Worm (Caenorhabditis elegans) whole organism, mixed stage, embryonic: ENCODE measurements around the gene F57A10.2.
A peak's percentile ranks its signal among the peaks of the same experiment; 100 is the strongest.
"Not testable (repeated sequence)": the region's sequence is repeated elsewhere in the genome, so short reads cannot be mapped to it uniquely, and the experiment has no call there.

Experiments used
- bed-3 ChIP-seq: fragments of 200-800 bp; sonication (Bioruptor generic); optimal IDR thresholded peaks from 3 replicates; lab custom pipeline; 2018; ENCODE audit warnings: mild to moderate bottlenecking, missing genetic modification characterization, moderate library complexity, missing compliant biosample characterization
- ceh-43 ChIP-seq: fragments of 200-800 bp; sonication (Bioruptor generic); optimal IDR thresholded peaks from 2 replicates; lab custom pipeline; 2018; ENCODE audit warnings: mild to moderate bottlenecking, missing genetic modification characterization, moderate library complexity, missing compliant biosample characterization
- ceh-83 ChIP-seq: fragments of 200-800 bp; sonication (Bioruptor generic); optimal IDR thresholded peaks from 2 replicates; lab custom pipeline; 2018; ENCODE audit warnings: mild to moderate bottlenecking, missing genetic modification characterization, missing compliant biosample characterization
- ces-1 ChIP-seq: fragments of 150-350 bp; optimal IDR thresholded peaks from 2 replicates; lab custom pipeline; 2014; ENCODE audit warnings: missing biosample characterization, missing genetic modification reagents, missing genetic modification characterization
- cnd-1 ChIP-seq: fragments of 200-800 bp; sonication (Bioruptor generic); optimal IDR thresholded peaks from 2 replicates; lab custom pipeline; 2018; ENCODE audit warnings: mild to moderate bottlenecking, missing genetic modification characterization, missing compliant biosample characterization
- drap-1 ChIP-seq: fragments of 200-800 bp; sonication (Bioruptor generic); optimal IDR thresholded peaks from 3 replicates; lab custom pipeline; 2018; ENCODE audit warnings: mild to moderate bottlenecking, missing genetic modification characterization, missing compliant biosample characterization
- elt-1 ChIP-seq: sonication (generic microtip); optimal IDR thresholded peaks from 2 replicates; lab custom pipeline; 2017; ENCODE audit warnings: missing genetic modification characterization, mild to moderate bottlenecking, missing compliant biosample characterization, antibody characterized with exemption, moderate library complexity, borderline replicate concordance; ENCODE audit not compliant: insufficient read depth
- elt-3 ChIP-seq: fragments of 150-350 bp; optimal IDR thresholded peaks from 2 replicates; lab custom pipeline; 2014; ENCODE audit warnings: missing biosample characterization, missing genetic modification characterization
- hlh-1 ChIP-seq: fragments of 150-350 bp; optimal IDR thresholded peaks from 2 replicates; lab custom pipeline; 2014; ENCODE audit warnings: missing biosample characterization, missing genetic modification reagents, missing genetic modification characterization
- lin-32 ChIP-seq: fragments of 200-800 bp; sonication (Bioruptor generic); optimal IDR thresholded peaks from 2 replicates; lab custom pipeline; 2018; ENCODE audit warnings: mild to moderate bottlenecking, missing genetic modification characterization, missing compliant biosample characterization
- lsy-2 ChIP-seq: fragments of 150-350 bp; optimal IDR thresholded peaks from 2 replicates; lab custom pipeline; 2014; ENCODE audit warnings: missing biosample characterization, missing genetic modification characterization
- mab-5 ChIP-seq: fragments of 150-350 bp; optimal IDR thresholded peaks from 2 replicates; lab custom pipeline; 2014; ENCODE audit warnings: missing biosample characterization, missing genetic modification characterization
- mls-2 ChIP-seq: sonication (generic microtip); optimal IDR thresholded peaks from 2 replicates; lab custom pipeline; 2016; ENCODE audit warnings: mild to moderate bottlenecking, missing genetic modification characterization, moderate library complexity, missing compliant biosample characterization
- nhr-2 ChIP-seq: fragments of 150-350 bp; optimal IDR thresholded peaks from 2 replicates; lab custom pipeline; 2014; ENCODE audit warnings: missing biosample characterization, missing genetic modification characterization
- nhr-76 ChIP-seq: sonication (generic microtip); optimal IDR thresholded peaks from 2 replicates; lab custom pipeline; 2017; ENCODE audit warnings: missing biosample characterization, missing genetic modification characterization
- snpc-4 ChIP-seq: fragments of 150-350 bp; optimal IDR thresholded peaks from 2 replicates; lab custom pipeline; 2014; ENCODE audit warnings: missing biosample characterization, missing genetic modification characterization
- sptf-1 ChIP-seq: sonication (generic microtip); optimal IDR thresholded peaks from 2 replicates; lab custom pipeline; 2017; ENCODE audit warnings: mild to moderate bottlenecking, missing genetic modification characterization, moderate library complexity, missing compliant biosample characterization
- unc-39 ChIP-seq: fragments of 150-350 bp; optimal IDR thresholded peaks from 2 replicates; lab custom pipeline; 2014; ENCODE audit warnings: missing biosample characterization, missing genetic modification characterization
- unc-62 ChIP-seq: fragments of 150-350 bp; optimal IDR thresholded peaks from 2 replicates; lab custom pipeline; 2014; ENCODE audit warnings: missing biosample characterization, missing genetic modification reagents, missing genetic modification characterization
- zip-8 ChIP-seq: fragments of 150-350 bp; optimal IDR thresholded peaks from 2 replicates; lab custom pipeline; 2014; ENCODE audit warnings: missing biosample characterization, missing genetic modification characterization
- ztf-11 ChIP-seq: fragments of 150-350 bp; optimal IDR thresholded peaks from 2 replicates; lab custom pipeline; 2014; ENCODE audit warnings: missing biosample characterization, missing genetic modification characterization

The F57A10.2 gene

DNA sequence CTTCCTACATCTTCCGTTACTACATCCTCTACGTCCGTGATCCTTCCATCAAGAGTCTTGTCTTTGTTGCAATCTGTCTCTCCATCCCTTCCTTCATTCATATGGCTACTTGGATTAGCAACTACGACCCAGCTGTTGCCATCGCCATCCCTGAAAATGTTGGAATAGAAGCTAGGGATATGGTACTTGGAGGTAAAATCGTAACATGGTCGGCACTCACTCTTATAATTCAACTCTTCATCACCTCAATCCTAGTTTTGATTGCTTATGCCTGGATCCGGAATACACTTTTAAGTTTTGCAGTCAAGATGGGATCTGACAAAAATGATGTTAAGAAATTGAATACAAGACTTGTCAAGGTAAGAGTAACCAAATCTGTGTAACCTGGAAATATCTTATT is 37.4 kb downstream of the F57A10.2 start, which contains the start of gene T26E4.18:
Gene T26E4.18, minus strand, starts transcription at position 101 of the 400 bp plus-strand sequence.
- TF ChIP-seq elt-3 (tag; lab: Kevin White, UChicago); cnd-1; nhr-76 (tag; lab: Kevin White, UChicago): not testable (repeated sequence)

DNA sequence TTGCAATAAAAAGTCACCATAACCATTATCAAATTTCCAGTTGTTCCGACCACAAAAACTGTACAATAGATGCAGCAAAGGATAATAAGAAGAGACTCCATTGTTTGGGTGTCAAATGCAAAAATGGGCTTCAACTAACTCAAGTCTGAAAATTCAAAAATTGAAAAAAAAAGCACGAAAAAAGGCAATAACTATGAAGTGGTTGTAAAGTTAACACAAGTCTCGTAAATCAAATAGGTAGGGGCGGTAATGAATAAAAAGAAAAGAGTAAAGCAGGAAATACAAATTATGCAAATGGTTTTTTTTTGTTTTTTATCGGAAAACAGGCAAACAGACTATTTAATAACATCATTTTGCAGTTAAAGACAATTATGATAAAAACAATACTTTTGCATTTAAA is 41.0 kb downstream of the F57A10.2 start, which contains the start of gene srsx-38:
Gene srsx-38, minus strand, starts transcription at position 101 of the 400 bp plus-strand sequence.
- not testable (repeated sequence) for TF ChIP-seq hlh-1, unc-39, lsy-2 (tag; lab: Kevin White, UChicago)

DNA sequence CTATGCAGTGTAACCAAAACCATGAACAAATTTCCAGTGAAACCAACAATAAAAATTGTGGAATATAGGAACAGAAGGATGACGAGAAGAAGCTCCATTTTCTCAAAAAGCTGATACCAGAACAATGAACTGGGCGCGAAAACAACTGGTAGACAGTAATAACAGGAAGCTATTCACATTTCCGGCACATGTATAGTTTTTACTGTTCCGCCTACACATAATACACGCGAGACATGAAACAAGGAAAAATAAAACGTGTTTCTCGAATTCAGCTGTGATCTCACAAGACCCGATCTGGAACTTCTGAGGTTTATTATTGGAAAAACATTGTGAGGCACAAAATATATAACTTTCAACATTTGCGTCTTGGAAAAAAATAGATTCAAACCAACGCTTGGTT is 43.2 kb downstream of the F57A10.2 start, which contains the start of gene srsx-36:
Gene srsx-36, minus strand, starts transcription at position 101 of the 400 bp plus-strand sequence.
- TF ChIP-seq nhr-76 (tag; lab: Kevin White, UChicago) (no peak), bed-3 (GFP tag; lab: Kevin White, UChicago) (no peak), ces-1 (GFP tag; lab: Kevin White, UChicago) (no peak), snpc-4 (tag; lab: Kevin White, UChicago) (no peak), ceh-43 (no peak), sptf-1 (no peak), mls-2 (tag; lab: Kevin White, UChicago) (no peak), drap-1 (GFP tag; lab: Kevin White, UChicago) (no peak), cnd-1 (no peak), ztf-11 (no peak), unc-39 (tag; lab: Kevin White, UChicago) (no peak), unc-62 (GFP tag; lab: Kevin White, UChicago) (no peak), lin-32 (GFP tag; lab: Kevin White, UChicago) (no peak), elt-1 (no peak), hlh-1 (tag; lab: Kevin White, UChicago) (no peak), lsy-2 (tag; lab: Kevin White, UChicago) (no peak)

DNA sequence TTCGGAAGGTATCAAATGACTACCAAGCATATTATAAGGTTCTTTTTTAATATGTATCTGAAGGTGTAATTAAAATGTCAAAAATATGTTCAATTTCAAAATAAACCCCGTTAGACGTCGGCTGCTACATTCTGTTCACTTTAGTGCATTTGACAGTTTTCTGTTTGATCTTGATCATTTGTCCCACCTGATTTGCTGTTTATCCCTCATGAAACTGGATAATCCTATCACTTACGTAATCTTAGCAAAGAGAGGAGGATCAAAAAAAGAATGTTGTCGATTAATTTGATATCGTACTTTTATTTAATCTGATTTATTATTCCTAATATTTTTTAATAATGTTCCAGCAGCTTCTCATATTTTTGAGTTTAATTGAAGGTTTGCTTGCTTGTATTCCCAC is 44.1 kb downstream of the F57A10.2 start, which contains the start of gene F54B8.1:
Gene F54B8.1, plus strand, starts transcription at position 301 of the 400 bp plus-strand sequence.
- TF ChIP-seq mab-5 (no peak), ceh-43 (no peak), nhr-76 (tag; lab: Kevin White, UChicago) (no peak)

DNA sequence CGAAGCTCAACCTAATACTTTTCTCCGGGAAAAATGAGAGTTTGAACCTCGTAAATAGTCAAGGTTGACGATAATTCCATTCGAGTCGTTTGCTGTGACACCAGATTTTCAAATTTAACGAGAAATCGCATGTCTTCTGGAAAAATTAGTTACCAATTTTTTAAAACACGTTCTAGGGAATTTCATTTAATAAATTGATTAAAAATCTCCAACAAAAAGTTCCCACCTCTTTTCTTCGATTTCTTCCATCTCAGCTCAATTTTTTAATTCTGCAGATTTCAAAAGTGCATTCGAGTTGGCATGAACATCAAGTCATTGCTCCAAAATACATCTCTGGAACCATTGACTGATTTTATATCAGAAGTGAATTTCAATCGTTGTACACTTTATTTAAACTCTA is 45.6 kb downstream of the F57A10.2 start, which contains the start of gene nhr-282:
Gene nhr-282, plus strand, starts transcription at position 301 of the 400 bp plus-strand sequence.
- not testable (repeated sequence) for TF ChIP-seq nhr-2; lin-32 (GFP tag; lab: Kevin White, UChicago); mls-2 (tag; lab: Kevin White, UChicago)
- TF ChIP-seq, all 35 proteins: peak for 0; not testable (repeated sequence) for 35

DNA sequence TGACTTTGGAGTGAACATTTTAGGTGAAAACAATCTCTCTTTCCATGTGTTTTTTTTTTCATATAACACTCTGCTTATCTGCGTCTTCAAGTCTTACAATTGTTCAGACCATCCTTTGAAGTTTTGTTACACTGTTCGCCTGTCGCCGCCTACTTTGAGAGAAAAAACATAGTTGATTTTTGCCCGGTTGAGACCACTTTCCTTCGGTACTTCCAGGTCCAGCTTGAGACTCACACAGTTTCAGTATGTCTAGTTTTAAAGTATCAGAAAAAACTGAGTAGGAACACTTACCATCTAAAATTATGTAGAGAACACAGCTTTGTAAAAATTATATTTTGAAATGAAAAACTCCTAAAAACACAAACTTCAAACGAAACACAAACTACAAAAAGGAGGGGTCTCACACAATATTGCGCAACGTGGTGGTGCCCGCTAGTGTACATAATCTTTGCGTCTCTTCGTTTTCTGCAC is 49.6 kb downstream of the F57A10.2 start, which contains the start of the genes fbxa-69 and F54B8.4:
Gene fbxa-69, minus strand, starts transcription at position 10 of the 471 bp plus-strand sequence.
Gene F54B8.4, plus strand, starts transcription at position 421 of the 471 bp plus-strand sequence.
- no peak for TF ChIP-seq ceh-83 (GFP tag; lab: Kevin White, UChicago)
- TF ChIP-seq zip-8: peak; percentile 19
